Fruit fly (Drosophila melanogaster) whole organism: Measurements from ENCODE around the gene CG17239.

ENCODE experiments used
- Dll ChIP-seq: fragments of >200 bp; optimal IDR thresholded peaks from 2 replicates; lab custom pipeline; 2017
- psq ChIP-seq: fragments of >200 bp; optimal IDR thresholded peaks from 2 replicates; lab custom pipeline; 2017
- usp ChIP-seq: fragments of >200 bp; optimal IDR thresholded peaks from 2 replicates; lab custom pipeline; 2017; ENCODE audit warnings: missing biosample characterization, missing genetic modification characterization, mixed read lengths

- TF ChIP-seq Dll (lab: Kevin White, UChicago) (no peak), usp (GFP tag; lab: Kevin White, UChicago) (no peak), psq (lab: Kevin White, UChicago) (no peak)
Observed at dm6 chr2L:2220573-2221332, 31.4 kb downstream of the CG17239 start, which contains the start of gene papi.
